Worm (Caenorhabditis elegans) whole organism, early embryonic: ENCODE measurements around the gene tes-1.

Experiments
- B0310.2 ChIP-seq: sonication (generic microtip); optimal IDR thresholded peaks from 2 replicates; lab custom pipeline; 2016; ENCODE audit warnings: mild to moderate bottlenecking, missing genetic modification characterization, missing compliant biosample characterization
- aly-1 ChIP-seq: sonication (generic microtip); optimal IDR thresholded peaks from 2 replicates; lab custom pipeline; 2016; ENCODE audit warnings: missing genetic modification characterization, missing compliant biosample characterization
- ama-1 ChIP-seq: fragments of 150-350 bp; optimal IDR thresholded peaks from 2 replicates; lab custom pipeline; 2014
- ets-7 ChIP-seq: sonication (generic microtip); optimal IDR thresholded peaks from 2 replicates; lab custom pipeline; 2016; ENCODE audit warnings: missing genotype, missing genetic modification characterization, missing compliant biosample characterization
- flt-1 ChIP-seq: fragments of 200-800 bp; sonication (Bioruptor generic); IDR thresholded peaks from 2 replicates; pipeline ENCODE4 v1.3.6; 2022; ENCODE audit warnings: missing genetic modification characterization, missing compliant biosample characterization
- hmbx-1 ChIP-seq: sonication (generic microtip); optimal IDR thresholded peaks from 2 replicates; lab custom pipeline; 2016; ENCODE audit warnings: mild to moderate bottlenecking, missing genetic modification characterization, missing compliant biosample characterization
- scrt-1 ChIP-seq: fragments of 200-800 bp; sonication (Bioruptor generic); IDR thresholded peaks from 2 replicates; pipeline ENCODE4 v1.3.6; 2022; ENCODE audit warnings: missing genetic modification characterization, missing compliant biosample characterization
- sea-1 ChIP-seq: fragments of 200-800 bp; sonication (Bioruptor generic); conservative IDR thresholded peaks from 2 replicates; pipeline ENCODE4 v1.3.6; 2022; ENCODE audit warnings: missing genetic modification characterization, missing compliant biosample characterization

DNA sequence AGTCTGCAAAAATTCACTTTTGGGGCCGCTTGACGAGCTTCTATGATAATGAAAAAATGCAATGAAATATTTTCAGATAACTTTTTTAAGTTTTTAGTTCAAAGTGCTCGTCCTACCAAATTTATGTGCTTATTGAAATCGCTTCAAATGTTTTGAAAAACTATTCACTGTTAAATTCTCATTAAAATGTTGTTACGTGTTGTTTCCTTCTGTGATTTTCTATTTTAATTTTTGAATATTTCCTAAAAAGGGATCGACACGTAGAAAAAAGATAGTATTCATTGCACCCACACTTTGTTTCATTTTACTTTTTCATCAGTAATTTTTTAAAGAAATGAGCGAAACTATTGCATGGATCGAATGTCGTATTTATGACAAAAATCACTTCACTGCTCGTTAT lies 32.4 kb downstream of the tes-1 start, which contains the start of gene B0496.6:
- TF ChIP-seq ama-1 (lab: Kevin White, UChicago) (no peak), ets-7 (no peak), B0310.2 (tag; lab: Kevin White, UChicago) (no peak), hmbx-1 (tag; lab: Kevin White, UChicago) (no peak), scrt-1 (GFP tag; lab: Robert Waterston, UW) (no peak), aly-1 (tag; lab: Kevin White, UChicago) (no peak), sea-1 (GFP tag; lab: Robert Waterston, UW) (no peak), flt-1 (no peak)
